Worm (Caenorhabditis elegans) whole organism, L2 larva: ENCODE results near the gene K03H1.9.

Experiments used
- ZK546.5 ChIP-seq: sonication (generic microtip); optimal IDR thresholded peaks from 2 replicates; lab custom pipeline; 2017; ENCODE audit warnings: missing biosample characterization, missing genetic modification characterization
- elt-1 ChIP-seq: fragments of 150-350 bp; optimal IDR thresholded peaks from 2 replicates; lab custom pipeline; 2014; ENCODE audit warnings: missing biosample characterization, missing genetic modification characterization
- elt-3 ChIP-seq: sonication (generic microtip); optimal IDR thresholded peaks from 2 replicates; lab custom pipeline; 2017; ENCODE audit warnings: missing biosample characterization, missing genetic modification characterization
- mdl-1 ChIP-seq, 2 experiments: fragments of 150-350 bp in 1 of 2; sonication (generic microtip) in 1 of 2; optimal IDR thresholded peaks; 2 replicates each; lab custom pipeline; 2017; ENCODE audit warnings: missing biosample characterization in 2 of 2, missing genetic modification characterization in 2 of 2
- nhr-237 ChIP-seq: fragments of 150-350 bp; optimal IDR thresholded peaks from 2 replicates; lab custom pipeline; 2014; ENCODE audit warnings: missing biosample characterization, missing genetic modification characterization
- nhr-25 ChIP-seq: fragments of 150-350 bp; sonication (generic microtip); optimal IDR thresholded peaks from 3 replicates; lab custom pipeline; 2014; ENCODE audit warnings: missing biosample characterization, missing genetic modification characterization
- unc-62 ChIP-seq: fragments of 150-350 bp; optimal IDR thresholded peaks from 2 replicates; lab custom pipeline; 2014; ENCODE audit warnings: missing biosample characterization, missing genetic modification reagents, missing genetic modification characterization
- zag-1 ChIP-seq: fragments of 150-350 bp; optimal IDR thresholded peaks from 2 replicates; lab custom pipeline; 2014; ENCODE audit warnings: missing biosample characterization, missing genetic modification characterization
- ztf-11 ChIP-seq: sonication (generic microtip); optimal IDR thresholded peaks from 2 replicates; lab custom pipeline; 2017; ENCODE audit warnings: missing biosample characterization, missing genetic modification characterization
- ztf-4 ChIP-seq: fragments of 150-350 bp; optimal IDR thresholded peaks from 2 replicates; lab custom pipeline; 2014; ENCODE audit warnings: missing biosample characterization, missing genetic modification characterization

ce11 chrIII:9899720-9900119, 41.6 kb downstream of the K03H1.9 start:
- TF ChIP-seq ztf-11 (tag; lab: Kevin White, UChicago) (no peak), nhr-237 (no peak), elt-1 (tag; lab: Kevin White, UChicago) (no peak), mdl-1 (tag; optimal IDR thresholded peaks at IDR 0.05; lab: Kevin White, UChicago) (no peak), ZK546.5 (tag; lab: Kevin White, UChicago) (no peak), zag-1 (no peak), nhr-25 (tag; lab: Kevin White, UChicago) (no peak), unc-62 (no peak), ztf-4 (tag; lab: Kevin White, UChicago) (no peak), elt-3 (tag; lab: Kevin White, UChicago) (no peak)
